Worm (Caenorhabditis elegans) whole organism, young adult: Measurements from ENCODE around the gene col-183.

Experiments used
- T26A5.8 ChIP-seq: sonication (generic microtip); optimal IDR thresholded peaks from 2 replicates; lab custom pipeline; 2016; ENCODE audit warnings: missing genetic modification characterization, missing compliant biosample characterization
- lag-1 ChIP-seq: fragments of 200-800 bp; sonication (Bioruptor generic); IDR thresholded peaks from 2 replicates; pipeline ENCODE4 v1.3.6; 2022; ENCODE audit warnings: missing genetic modification reagents, missing genetic modification characterization, missing compliant biosample characterization
- lsl-1 ChIP-seq: fragments of 200-800 bp; sonication (Bioruptor generic); optimal IDR thresholded peaks from 2 replicates; lab custom pipeline; 2018; ENCODE audit warnings: mild to moderate bottlenecking, missing genetic modification characterization, moderate library complexity, missing compliant biosample characterization
- nhr-90 ChIP-seq: sonication (generic microtip); optimal IDR thresholded peaks from 2 replicates; lab custom pipeline; 2016; ENCODE audit warnings: missing genotype, mild to moderate bottlenecking, missing genetic modification characterization, missing compliant biosample characterization
- pha-4 ChIP-seq: fragments of 150-350 bp; sonication (generic microtip); optimal IDR thresholded peaks from 2 replicates; lab custom pipeline; 2014; ENCODE audit warnings: missing biosample characterization, missing genetic modification reagents, missing genetic modification characterization
- rec-8 ChIP-seq, 2 experiments: sonication (generic microtip); optimal IDR thresholded peaks; 2 replicates each; lab custom pipeline; 2016; ENCODE audit warnings: mild to moderate bottlenecking in 2 of 2, missing genetic modification characterization in 2 of 2, missing genetic modification reagents in 2 of 2, missing genotype in 2 of 2, missing biosample characterization in 1 of 2, missing compliant biosample characterization in 1 of 2, moderate library complexity in 1 of 2
- snpc-1.3 ChIP-seq: sonication (generic microtip); optimal IDR thresholded peaks from 2 replicates; lab custom pipeline; 2017; ENCODE audit warnings: missing genetic modification characterization, mild to moderate bottlenecking, missing compliant biosample characterization, antibody characterized with exemption, moderate library complexity, missing genotype, missing genetic modification reagents; ENCODE audit not compliant: insufficient read depth
- snpc-3.4 ChIP-seq: sonication (generic microtip); optimal IDR thresholded peaks from 2 replicates; lab custom pipeline; 2017; ENCODE audit warnings: missing genetic modification characterization, mild to moderate bottlenecking, missing compliant biosample characterization, antibody characterized with exemption, moderate library complexity, missing genotype, missing genetic modification reagents
- snpc-4 ChIP-seq, 5 experiments: fragments of 150-350 bp in 1 of 5; sonication (generic microtip) in 4 of 5; optimal IDR thresholded peaks; 2 replicates each; lab custom pipeline; 2014 to 2018; ENCODE audit warnings: missing genetic modification characterization in 5 of 5, missing biosample characterization in 3 of 5, antibody characterized with exemption in 2 of 5, mild to moderate bottlenecking in 2 of 5, missing compliant biosample characterization in 2 of 5, missing genotype in 2 of 5, moderate library complexity in 2 of 5, missing genetic modification reagents in 1 of 5
- somi-1 ChIP-seq: fragments of 200-800 bp; sonication (Bioruptor generic); optimal IDR thresholded peaks from 2 replicates; lab custom pipeline; 2018; ENCODE audit warnings: mild to moderate bottlenecking, missing genetic modification characterization, missing compliant biosample characterization

ce11 chrX:13507233-13507632 lies 39.7 kb upstream of the col-183 start, which contains the start of gene H06A10.1:
- TF ChIP-seq T26A5.8, result no peak
- TF ChIP-seq snpc-3.4, result no peak
- TF ChIP-seq snpc-1.3, result no peak
- no peak for TF ChIP-seq somi-1 (GFP tag; lab: Kevin White, UChicago)
- no peak for TF ChIP-seq nhr-90 (tag; lab: Kevin White, UChicago)
- TF ChIP-seq lag-1 (GFP tag; lab: Robert Waterston, UW), result no peak
- TF ChIP-seq snpc-4 (GFP tag; optimal IDR thresholded peaks at IDR 0.05; lab: Kevin White, UChicago), result no peak
- TF ChIP-seq snpc-4 (tag; optimal IDR thresholded peaks at IDR 0.05; lab: Kevin White, UChicago), result no peak
- no peak for TF ChIP-seq rec-8 (tag; optimal IDR thresholded peaks at IDR 0.05; lab: Kevin White, UChicago)
- no peak for TF ChIP-seq pha-4
- TF ChIP-seq lsl-1 (GFP tag; lab: Kevin White, UChicago), result no peak
